Fruit fly (Drosophila melanogaster) whole organism, embryonic: Measurements from ENCODE around the gene Pgm1.

Experiments used
- Atf3 ChIP-seq: fragments of 200-800 bp; sonication (Bioruptor generic); optimal IDR thresholded peaks from 3 replicates; lab custom pipeline; 2016; ENCODE audit warnings: missing biosample characterization, missing genetic modification characterization
- CG10209 ChIP-seq: fragments of 200-800 bp; sonication (Bioruptor generic); optimal IDR thresholded peaks from 3 replicates; lab custom pipeline; 2017; ENCODE audit warnings: missing biosample characterization, mild to moderate bottlenecking, missing genetic modification characterization, missing genetic modification reagents
- CG10543 ChIP-seq: fragments of 200-800 bp; sonication (Bioruptor generic); optimal IDR thresholded peaks from 3 replicates; lab custom pipeline; 2017; ENCODE audit warnings: missing biosample characterization, mild to moderate bottlenecking, missing genetic modification characterization, moderate library complexity
- CG12071 ChIP-seq: fragments of 200-800 bp; sonication (Bioruptor generic); optimal IDR thresholded peaks from 3 replicates; lab custom pipeline; 2018; ENCODE audit warnings: missing biosample characterization, mild to moderate bottlenecking, missing genetic modification characterization
- CG12219 ChIP-seq: fragments of 200-800 bp; sonication (Bioruptor generic); optimal IDR thresholded peaks from 3 replicates; lab custom pipeline; 2018; ENCODE audit warnings: missing biosample characterization, mild to moderate bottlenecking, missing genetic modification characterization
- CG13424 ChIP-seq: fragments of 200-800 bp; sonication (Bioruptor generic); optimal IDR thresholded peaks from 2 replicates; lab custom pipeline; 2019; ENCODE audit warnings: missing biosample characterization, mild to moderate bottlenecking, missing genetic modification characterization, moderate library complexity
- CG15601 ChIP-seq: fragments of 200-800 bp; sonication (Bioruptor generic); optimal IDR thresholded peaks from 3 replicates; lab custom pipeline; 2019; ENCODE audit warnings: missing biosample characterization, mild to moderate bottlenecking, missing genetic modification characterization, moderate library complexity
- CG16779 ChIP-seq: fragments of 200-800 bp; sonication (Bioruptor generic); IDR thresholded peaks from 2 replicates; pipeline ENCODE4 v1.3.6; 2022; ENCODE audit warnings: missing biosample characterization, missing genetic modification characterization
- CG17829 ChIP-seq: fragments of 200-800 bp; optimal IDR thresholded peaks from 2 replicates; lab custom pipeline; 2019; ENCODE audit warnings: missing biosample characterization, mild to moderate bottlenecking, missing genetic modification characterization, moderate library complexity
- CG30403 ChIP-seq: fragments of 200-800 bp; sonication (Bioruptor generic); optimal IDR thresholded peaks from 3 replicates; lab custom pipeline; 2016; ENCODE audit warnings: missing biosample characterization, missing genetic modification characterization
- CG33213 ChIP-seq: fragments of 200-800 bp; sonication (Bioruptor generic); optimal IDR thresholded peaks from 3 replicates; lab custom pipeline; 2016; ENCODE audit warnings: missing biosample characterization, missing genetic modification characterization
- CG3407 ChIP-seq: fragments of 200-800 bp; sonication (Bioruptor generic); optimal IDR thresholded peaks from 2 replicates; lab custom pipeline; 2018; ENCODE audit warnings: missing biosample characterization, mild to moderate bottlenecking, missing genetic modification characterization
- CG34224 ChIP-seq: fragments of 200-800 bp; sonication (Bioruptor generic); IDR thresholded peaks from 3 replicates; pipeline ENCODE4 v1.3.6; 2022; ENCODE audit warnings: missing biosample characterization, missing genetic modification characterization; ENCODE audit not compliant: partially characterized antibody
- CG3838 ChIP-seq: fragments of 200-800 bp; sonication (Bioruptor generic); optimal IDR thresholded peaks from 3 replicates; lab custom pipeline; 2016; ENCODE audit warnings: missing biosample characterization, missing genetic modification characterization
- CG6683 ChIP-seq: fragments of 200-800 bp; sonication (Bioruptor generic); optimal IDR thresholded peaks from 2 replicates; lab custom pipeline; 2017; ENCODE audit warnings: missing biosample characterization, mild to moderate bottlenecking, missing genetic modification characterization, missing genetic modification reagents
- CG6689 ChIP-seq: fragments of 200-800 bp; sonication (Bioruptor generic); IDR thresholded peaks from 2 replicates; pipeline ENCODE4 v1.3.6; 2022; ENCODE audit warnings: missing biosample characterization, missing genetic modification characterization
- CG8089 ChIP-seq: fragments of 200-800 bp; sonication (Bioruptor generic); optimal IDR thresholded peaks from 3 replicates; lab custom pipeline; 2016; ENCODE audit warnings: missing biosample characterization, missing genetic modification characterization
- CG9215 ChIP-seq: fragments of 200-800 bp; sonication (Bioruptor generic); IDR thresholded peaks from 2 replicates; pipeline ENCODE4 v1.3.6; 2022; ENCODE audit warnings: missing biosample characterization, missing genetic modification characterization
- CG9609 ChIP-seq: fragments of 200-800 bp; sonication (Bioruptor generic); optimal IDR thresholded peaks from 3 replicates; lab custom pipeline; 2016; ENCODE audit warnings: missing biosample characterization, missing genetic modification characterization
- CG9817 ChIP-seq: fragments of 200-800 bp; sonication (Bioruptor generic); optimal IDR thresholded peaks from 2 replicates; lab custom pipeline; 2018; ENCODE audit warnings: missing biosample characterization, mild to moderate bottlenecking, missing genetic modification characterization, moderate library complexity
- Drgx ChIP-seq: fragments of 200-800 bp; sonication (Bioruptor generic); IDR thresholded peaks from 2 replicates; pipeline ENCODE4 v1.3.6; 2022; ENCODE audit warnings: missing biosample characterization, missing genetic modification characterization
- HHEX ChIP-seq: fragments of 200-800 bp; sonication (Bioruptor generic); optimal IDR thresholded peaks from 3 replicates; lab custom pipeline; 2017; ENCODE audit warnings: missing biosample characterization, mild to moderate bottlenecking, missing genetic modification characterization, missing genetic modification reagents
- HLH3B ChIP-seq: fragments of 200-800 bp; sonication (Bioruptor generic); IDR thresholded peaks from 2 replicates; pipeline ENCODE4 v1.3.6; 2022; ENCODE audit warnings: missing biosample characterization, missing genetic modification characterization
- HLH4C ChIP-seq: fragments of 200-800 bp; sonication (Bioruptor generic); IDR thresholded peaks from 3 replicates; pipeline ENCODE4 v1.3.6; 2022; ENCODE audit warnings: missing biosample characterization, missing genetic modification characterization; ENCODE audit not compliant: partially characterized antibody
- Hmx ChIP-seq: fragments of 200-800 bp; sonication (Bioruptor generic); optimal IDR thresholded peaks from 2 replicates; lab custom pipeline; 2016; ENCODE audit warnings: missing biosample characterization, missing genetic modification characterization
- Sry-β ChIP-seq: fragments of 200-800 bp; sonication (Bioruptor generic); optimal IDR thresholded peaks from 2 replicates; lab custom pipeline; 2018; ENCODE audit warnings: missing biosample characterization, mild to moderate bottlenecking, missing genetic modification characterization, moderate library complexity
- Stat92E ChIP-seq, 3 experiments: fragments of >200 bp in 2 of 3; fragments of 200-800 bp in 1 of 3; sonication (Bioruptor generic) in 1 of 3; optimal IDR thresholded peaks; 2 replicates each; lab custom pipeline; 2017 to 2019; ENCODE audit warnings: missing biosample characterization in 3 of 3, missing genetic modification characterization in 3 of 3, mild to moderate bottlenecking in 1 of 3, moderate library complexity in 1 of 3
- Taf1 ChIP-seq: fragments of 200-800 bp; sonication (Bioruptor generic); IDR thresholded peaks from 2 replicates; pipeline ENCODE4 v1.3.6; 2022; ENCODE audit warnings: missing biosample characterization, missing genetic modification characterization
- ash1 ChIP-seq: fragments of 200-800 bp; sonication (Bioruptor generic); optimal IDR thresholded peaks from 2 replicates; lab custom pipeline; 2018; ENCODE audit warnings: missing biosample characterization, mild to moderate bottlenecking, missing genetic modification characterization
- bbx ChIP-seq: fragments of 200-800 bp; sonication (Bioruptor generic); IDR thresholded peaks from 2 replicates; pipeline ENCODE4 v1.3.6; 2022; ENCODE audit warnings: missing biosample characterization, missing genetic modification characterization; ENCODE audit not compliant: partially characterized antibody
- bcd ChIP-seq: fragments of 200-800 bp; sonication (Bioruptor generic); optimal IDR thresholded peaks from 2 replicates; lab custom pipeline; 2017; ENCODE audit warnings: missing biosample characterization, mild to moderate bottlenecking, missing genetic modification characterization
- cg ChIP-seq: fragments of 200-800 bp; sonication (Bioruptor generic); optimal IDR thresholded peaks from 3 replicates; lab custom pipeline; 2019; ENCODE audit warnings: missing biosample characterization, mild to moderate bottlenecking, missing genetic modification characterization, moderate library complexity
- chm ChIP-seq: fragments of 200-800 bp; sonication (Bioruptor generic); IDR thresholded peaks from 2 replicates; pipeline ENCODE4 v1.3.6; 2022; ENCODE audit warnings: missing biosample characterization, missing genetic modification characterization
- corto ChIP-seq: fragments of 200-800 bp; sonication (Bioruptor generic); optimal IDR thresholded peaks from 2 replicates; lab custom pipeline; 2016; ENCODE audit warnings: missing biosample characterization, mild to moderate bottlenecking, missing genetic modification characterization, moderate library complexity
- dimm ChIP-seq: fragments of 200-800 bp; sonication (Bioruptor generic); IDR thresholded peaks from 2 replicates; pipeline ENCODE4 v1.3.6; 2022; ENCODE audit warnings: missing biosample characterization, missing genetic modification characterization
- eve ChIP-seq, 2 experiments: fragments of >200 bp; optimal IDR thresholded peaks; 2 replicates each; lab custom pipeline; 2017; ENCODE audit warnings: missing biosample characterization in 2 of 2, missing genetic modification characterization in 2 of 2
- exex ChIP-seq: fragments of 200-800 bp; sonication (Bioruptor generic); optimal IDR thresholded peaks from 4 replicates; lab custom pipeline; 2018; ENCODE audit warnings: missing biosample characterization, mild to moderate bottlenecking, missing genetic modification characterization, moderate library complexity
- ftz-f1 ChIP-seq: fragments of 200-800 bp; sonication (Bioruptor generic); optimal IDR thresholded peaks from 2 replicates; lab custom pipeline; 2016; ENCODE audit warnings: missing biosample characterization, missing genetic modification characterization
- grn ChIP-seq: fragments of 200-800 bp; sonication (Bioruptor generic); optimal IDR thresholded peaks from 3 replicates; lab custom pipeline; 2017; ENCODE audit warnings: missing biosample characterization, missing genetic modification characterization
- h ChIP-seq: fragments of >200 bp; optimal IDR thresholded peaks from 2 replicates; lab custom pipeline; 2017
- lab ChIP-seq: fragments of 200-800 bp; sonication (Bioruptor generic); optimal IDR thresholded peaks from 3 replicates; lab custom pipeline; 2017; ENCODE audit warnings: missing biosample characterization, missing genetic modification characterization, mild to moderate bottlenecking, moderate library complexity, missing genetic modification reagents
- nmo ChIP-seq: fragments of 200-800 bp; sonication (Bioruptor generic); optimal IDR thresholded peaks from 2 replicates; lab custom pipeline; 2018; ENCODE audit warnings: missing biosample characterization, mild to moderate bottlenecking, missing genetic modification characterization, moderate library complexity
- oc ChIP-seq: fragments of 200-800 bp; sonication (Bioruptor generic); optimal IDR thresholded peaks from 2 replicates; lab custom pipeline; 2018; ENCODE audit warnings: missing biosample characterization, mild to moderate bottlenecking, missing genetic modification characterization, moderate library complexity
- pfk ChIP-seq: fragments of 200-800 bp; sonication (Bioruptor generic); optimal IDR thresholded peaks from 2 replicates; lab custom pipeline; 2018; ENCODE audit warnings: missing biosample characterization, mild to moderate bottlenecking, missing genetic modification characterization, moderate library complexity
- phol ChIP-seq: fragments of 200-800 bp; sonication (Bioruptor generic); optimal IDR thresholded peaks from 3 replicates; lab custom pipeline; 2018; ENCODE audit warnings: missing biosample characterization, mild to moderate bottlenecking, missing genetic modification characterization, moderate library complexity
- so ChIP-seq: fragments of 200-800 bp; sonication (Bioruptor generic); IDR thresholded peaks from 3 replicates; pipeline ENCODE4 v1.3.6; 2022; ENCODE audit warnings: missing biosample characterization, missing genetic modification characterization
- vnd ChIP-seq: fragments of 200-800 bp; sonication (Bioruptor generic); IDR thresholded peaks from 3 replicates; pipeline ENCODE4 v1.3.6; 2022; ENCODE audit warnings: missing biosample characterization, missing genetic modification characterization; ENCODE audit not compliant: partially characterized antibody
- zen2 ChIP-seq: fragments of 200-800 bp; sonication (Bioruptor generic); IDR thresholded peaks from 3 replicates; pipeline ENCODE4 v1.3.6; 2022; ENCODE audit warnings: missing biosample characterization, missing genetic modification characterization; ENCODE audit not compliant: partially characterized antibody

The Pgm1 gene

dm6 chr3L:16128973-16129745 is 828 bp upstream of the Pgm1 start, which contains the start of gene SsRbeta (continued):
- no peak for TF ChIP-seq Stat92E (GFP tag; optimal IDR thresholded peaks at IDR 0.05; lab: Kevin White, UChicago)
- no peak for TF ChIP-seq ash1 (GFP tag; lab: Kevin White, UChicago)
- no peak for TF ChIP-seq corto
- no peak for TF ChIP-seq Taf1 (GFP tag; lab: Robert Waterston, UW)
- TF ChIP-seq CG34224, result peak; percentile 59
- TF ChIP-seq CG30403, result peak; percentile 55
- TF ChIP-seq CG10209 (GFP tag; lab: Kevin White, UChicago), result no peak
- TF ChIP-seq eve (GFP tag; optimal IDR thresholded peaks at IDR 0.05; lab: Kevin White, UChicago), result no peak
- no peak for TF ChIP-seq oc
- no peak for TF ChIP-seq CG9817
- no peak for TF ChIP-seq Hmx
- TF ChIP-seq exex, result no peak
- TF ChIP-seq CG8089 (GFP tag; lab: Kevin White, UChicago), result no peak
- no peak for TF ChIP-seq CG12219
- TF ChIP-seq CG6683 (GFP tag; lab: Kevin White, UChicago), result no peak
- TF ChIP-seq cg (GFP tag; lab: Kevin White, UChicago), result no peak
- peak; percentile 68 for TF ChIP-seq chm (GFP tag; lab: Robert Waterston, UW)
- no peak for TF ChIP-seq ftz-f1
- TF ChIP-seq HLH4C (GFP tag; lab: Robert Waterston, UW), result peak; percentile 52; the same call in 2 of the 3 replicates
- peak; percentile 15 for TF ChIP-seq CG15601
- peak; percentile 51 for TF ChIP-seq HLH3B
- TF ChIP-seq phol (tag; lab: Kevin White, UChicago), result peak; percentile 35
- no peak; the same call in 1 of the 2 replicates for TF ChIP-seq Drgx (GFP tag; lab: Robert Waterston, UW)
- TF ChIP-seq Sry-β (GFP tag; lab: Kevin White, UChicago), result peak; percentile 61
- no peak for TF ChIP-seq grn (GFP tag; lab: Kevin White, UChicago)
- TF ChIP-seq CG10543 (GFP tag; lab: Kevin White, UChicago), result peak; percentile 54
- no peak; the same call in 2 of the 3 replicates for TF ChIP-seq zen2 (GFP tag; lab: Robert Waterston, UW)
- TF ChIP-seq CG12071, result no peak
- TF ChIP-seq CG6689 (GFP tag; lab: Robert Waterston, UW), result peak; percentile 43
- TF ChIP-seq CG9215 (GFP tag; lab: Robert Waterston, UW), result no peak
- 0 out of 3 replicates have a peak, but pooled peaks have one; percentile 39 for TF ChIP-seq vnd (GFP tag; lab: Robert Waterston, UW)
- TF ChIP-seq pfk (GFP tag; lab: Kevin White, UChicago), result no peak
- no peak for TF ChIP-seq bcd
- TF ChIP-seq CG3838 (GFP tag; lab: Kevin White, UChicago), result no peak
- TF ChIP-seq HHEX (GFP tag; lab: Kevin White, UChicago), result no peak
- TF ChIP-seq lab, result no peak
- peak; percentile 83 for TF ChIP-seq bbx (GFP tag; lab: Robert Waterston, UW)
- no peak for TF ChIP-seq so (GFP tag; lab: Robert Waterston, UW)
- TF ChIP-seq CG3407 (GFP tag; lab: Kevin White, UChicago), result no peak
- TF ChIP-seq CG33213 (GFP tag; lab: Kevin White, UChicago), result no peak
- TF ChIP-seq Atf3 (GFP tag; lab: Kevin White, UChicago), result peak; percentile 2
- peak; percentile 23 for TF ChIP-seq CG9609
- peak; percentile 9 for TF ChIP-seq nmo (GFP tag; lab: Kevin White, UChicago)
- TF ChIP-seq h (lab: Kevin White, UChicago), result no peak
- no peak for TF ChIP-seq CG17829 (tag; lab: Kevin White, UChicago)
- TF ChIP-seq CG13424 (tag; lab: Kevin White, UChicago), result peak; percentile 37
- peak; percentile 46; the same call in 1 of the 2 replicates for TF ChIP-seq CG16779
- no peak for TF ChIP-seq dimm (GFP tag; lab: Robert Waterston, UW)
